Worm (Caenorhabditis elegans): ENCODE results near the gene W03C9.8.

W03C9.8 gene

ce11 chrII:11954811-11955210, 6.3 kb downstream of the W03C9.8 start:
- no peak for TF ChIP-seq ccch-3 (GFP tag; optimal IDR thresholded peaks at IDR 0.05)
- no peak for TF ChIP-seq Y67H2A.10 (GFP tag; conservative IDR thresholded peaks at IDR 0.05)
- TF ChIP-seq rcor-1 (GFP tag; IDR thresholded peaks at IDR 0.05) = no peak
- no peak for TF ChIP-seq hsf-1 (GFP tag; IDR thresholded peaks at IDR 0.05)
- no peak for TF ChIP-seq nhr-27 (tag; optimal IDR thresholded peaks at IDR 0.05)
- no peak for TF ChIP-seq F55B11.4 (tag; optimal IDR thresholded peaks at IDR 0.05; ENCODE audit: borderline replicate concordance, insufficient read depth)
- TF ChIP-seq sea-2 (GFP tag; IDR thresholded peaks at IDR 0.05) = no peak
- TF ChIP-seq snpc-1.1 (tag; optimal IDR thresholded peaks at IDR 0.05; ENCODE audit: insufficient read depth) = no peak
- TF ChIP-seq attf-5 (GFP tag; optimal IDR thresholded peaks at IDR 0.05) = no peak
- TF ChIP-seq ceh-40 (GFP tag; IDR thresholded peaks at IDR 0.05) = no peak
- no peak for TF ChIP-seq ceh-91 (GFP tag; IDR thresholded peaks at IDR 0.05)
- TF ChIP-seq ztf-18 (tag; optimal IDR thresholded peaks at IDR 0.05) = no peak
- TF ChIP-seq nhr-80 (tag; optimal IDR thresholded peaks at IDR 0.05) = no peak
- TF ChIP-seq F52B5.7 (tag; optimal IDR thresholded peaks at IDR 0.05) = no peak
- TF ChIP-seq pha-4 (tag; optimal IDR thresholded peaks at IDR 0.05) = no peak

ce11 chrII:11958793-11959574, 10.4 kb downstream of the W03C9.8 start:
- TF ChIP-seq F39B2.1 (GFP tag; IDR thresholded peaks at IDR 0.05) (no peak), madf-6 (GFP tag; IDR thresholded peaks at IDR 0.05) (no peak), bed-1 (GFP tag; IDR thresholded peaks at IDR 0.05) (no peak), egl-18 (GFP tag; IDR thresholded peaks at IDR 0.05) (no peak), ceh-91 (GFP tag; IDR thresholded peaks at IDR 0.05) (no peak), F23B12.7 (tag; optimal IDR thresholded peaks at IDR 0.05; ENCODE audit: insufficient read depth) (peak; percentile 43), sdz-38 (tag; optimal IDR thresholded peaks at IDR 0.05) (no peak), snpc-1.3 (tag; optimal IDR thresholded peaks at IDR 0.05; ENCODE audit: insufficient read depth) (no peak), zim-3 (tag; optimal IDR thresholded peaks at IDR 0.05) (no peak), ztf-3 (GFP tag; optimal IDR thresholded peaks at IDR 0.05) (no peak), somi-1 (GFP tag; optimal IDR thresholded peaks at IDR 0.05) (no peak), him-1 (tag; optimal IDR thresholded peaks at IDR 0.05) (peak; percentile 53), xnd-1 (tag; optimal IDR thresholded peaks at IDR 0.05) (no peak), efl-1 (GFP tag; optimal IDR thresholded peaks at IDR 0.05) (no peak), egl-44 (GFP tag; IDR thresholded peaks at IDR 0.05) (no peak), dpff-1 (tag; optimal IDR thresholded peaks at IDR 0.05) (no peak), zfh-2 (GFP tag; conservative IDR thresholded peaks at IDR 0.05) (peak; percentile 42; the same call in 1 of the 2 replicates), attf-3 (GFP tag; conservative IDR thresholded peaks at IDR 0.05) (0 out of 2 replicates have a peak, but pooled peaks have one; percentile 40), nhr-80 (tag; optimal IDR thresholded peaks at IDR 0.05) (peak; percentile 8), ztf-18 (tag; optimal IDR thresholded peaks at IDR 0.05) (peak; percentile 7), hlh-26 (GFP tag; conservative IDR thresholded peaks at IDR 0.05) (no peak), ztf-26 (tag; optimal IDR thresholded peaks at IDR 0.05) (peak; percentile 17), ekl-4 (GFP tag; IDR thresholded peaks at IDR 0.05) (no peak), lir-1 (GFP tag; conservative IDR thresholded peaks at IDR 0.05) (no peak), lin-35 (GFP tag; optimal IDR thresholded peaks at IDR 0.05) (peak in 1 of 3 experiments; percentile 5), athp-1 (tag; optimal IDR thresholded peaks at IDR 0.05) (no peak), lin-26 (GFP tag; IDR thresholded peaks at IDR 0.05) (no peak), K12H6.12 (tag; optimal IDR thresholded peaks at IDR 0.05) (peak; percentile 12), atf-7 (tag; optimal IDR thresholded peaks at IDR 0.05) (no peak), tbx-9 (tag; optimal IDR thresholded peaks at IDR 0.05; ENCODE audit: borderline replicate concordance) (no peak), nhr-27 (tag; optimal IDR thresholded peaks at IDR 0.05) (no peak), Y95B8A.8 (GFP tag; IDR thresholded peaks at IDR 0.05) (no peak), lin-40 (tag; optimal IDR thresholded peaks at IDR 0.05) (peak; percentile 48), D2030.7 (GFP tag; IDR thresholded peaks at IDR 0.05) (peak; percentile 63; the same call in 1 of the 2 replicates)
